Fruit fly (Drosophila melanogaster): ENCODE data around the gene Cyp28d2.

DNA sequence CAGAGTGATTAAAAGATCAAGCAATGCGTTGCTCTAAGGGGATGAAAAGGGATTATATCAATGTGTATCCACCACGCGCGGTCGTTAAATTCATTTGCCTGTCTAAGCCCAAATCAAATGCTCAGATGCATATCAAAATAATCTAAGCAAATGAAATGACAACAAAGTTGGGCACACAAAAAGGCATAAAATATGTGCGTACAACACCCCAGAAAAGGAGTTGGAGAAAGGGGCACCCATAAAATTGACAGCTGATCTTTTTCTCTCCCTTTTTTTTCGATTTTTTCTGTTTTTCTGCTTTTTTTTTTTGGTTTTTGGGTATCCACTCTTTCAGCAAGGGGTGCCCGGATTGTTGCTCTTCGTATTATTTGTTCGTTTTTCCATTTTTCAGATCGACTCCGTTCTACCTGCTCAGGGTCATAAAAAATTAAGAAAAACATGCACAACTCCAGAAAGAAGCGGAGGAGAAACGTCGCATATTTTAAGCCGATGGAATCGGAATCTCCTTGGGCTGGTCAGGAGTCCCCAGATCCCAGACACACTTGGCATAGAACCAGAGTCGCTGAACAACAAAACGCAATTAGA, 27.7 kb downstream of the Cyp28d2 start:
- TF ChIP-seq N (GFP tag; optimal IDR thresholded peaks at IDR 0.05) (no peak), Rel (GFP tag; optimal IDR thresholded peaks at IDR 0.05) (no peak), Rel (tag; optimal IDR thresholded peaks at IDR 0.05) (no peak), sage (GFP tag; optimal IDR thresholded peaks at IDR 0.05) (no peak), Dif (GFP tag; optimal IDR thresholded peaks at IDR 0.05; ENCODE audit: partially characterized antibody) (no peak), h (GFP tag; optimal IDR thresholded peaks at IDR 0.05) (no peak)

Data from whole organism, wandering third instar larva.